Fruit fly (Drosophila melanogaster) S2 (cell line): Measurements from ENCODE around the gene ato.

Experiments
- CG8478 ChIP-seq: fragments of >200 bp; optimal IDR thresholded peaks from 2 replicates; lab custom pipeline; 2018
- CTCF ChIP-seq, 2 experiments: fragments of >200 bp; optimal IDR thresholded peaks; 2 replicates each; lab custom pipeline; 2018

dm6 chr3R:8250166-8250733 is 27.6 kb upstream of the ato start, which contains the start of gene mtg:
- TF ChIP-seq CG8478 (lab: Kevin White, UChicago), result no peak
- TF ChIP-seq CTCF (optimal IDR thresholded peaks at IDR 0.05; lab: Kevin White, UChicago), result no peak
